Worm (Caenorhabditis elegans) whole organism, midembryonic: ENCODE data around the gene C15F1.1.

Experiments
- T22C8.4 ChIP-seq: fragments of 200-800 bp; sonication (Bioruptor generic); IDR thresholded peaks from 2 replicates; pipeline ENCODE4 v1.3.6; 2022; ENCODE audit warnings: missing genetic modification characterization, missing compliant biosample characterization
- cog-1 ChIP-seq: sonication (generic microtip); optimal IDR thresholded peaks from 2 replicates; lab custom pipeline; 2016; ENCODE audit warnings: missing genetic modification characterization, missing compliant biosample characterization
- flt-1 ChIP-seq: fragments of 200-800 bp; sonication (Bioruptor generic); IDR thresholded peaks from 2 replicates; pipeline ENCODE4 v1.3.6; 2022; ENCODE audit warnings: missing genetic modification characterization, missing compliant biosample characterization
- klf-2 ChIP-seq: fragments of 200-800 bp; sonication (Bioruptor generic); conservative IDR thresholded peaks from 2 replicates; pipeline ENCODE4 v1.3.6; 2022; ENCODE audit warnings: missing genetic modification reagents, missing genetic modification characterization, missing compliant biosample characterization
- med-1 ChIP-seq: sonication (generic microtip); optimal IDR thresholded peaks from 2 replicates; lab custom pipeline; 2017; ENCODE audit warnings: missing genetic modification characterization, mild to moderate bottlenecking, missing compliant biosample characterization, antibody characterized with exemption, missing genetic modification reagents; ENCODE audit not compliant: insufficient read depth
- ref-1 ChIP-seq: fragments of 200-800 bp; sonication (Bioruptor generic); conservative IDR thresholded peaks from 2 replicates; pipeline ENCODE4 v1.3.6; 2022; ENCODE audit warnings: missing genetic modification reagents, missing genetic modification characterization, missing compliant biosample characterization
- tab-1 ChIP-seq: fragments of 200-800 bp; sonication (Bioruptor generic); IDR thresholded peaks from 2 replicates; pipeline ENCODE4 v1.3.6; 2022; ENCODE audit warnings: missing genetic modification characterization, missing compliant biosample characterization
- ztf-23 ChIP-seq: fragments of 200-800 bp; sonication (Bioruptor generic); IDR thresholded peaks from 2 replicates; pipeline ENCODE4 v1.3.6; 2022; ENCODE audit warnings: missing genetic modification reagents, missing genetic modification characterization, missing compliant biosample characterization
- ztf-29 ChIP-seq: fragments of 200-800 bp; sonication (Bioruptor generic); IDR thresholded peaks from 2 replicates; pipeline ENCODE4 v1.3.6; 2022; ENCODE audit warnings: missing genetic modification reagents, missing genetic modification characterization, missing compliant biosample characterization

The C15F1.1 gene

ce11 chrII:6989830-6990287 is at the start of gene C15F1.1:
C15F1.1 (plus strand) TSS chrII:6989880.
- TF ChIP-seq T22C8.4 = no peak
- no peak for TF ChIP-seq tab-1 (GFP tag; lab: Robert Waterston, UW)
- TF ChIP-seq med-1 (GFP tag; lab: Kevin White, UChicago) = no peak
- no peak for TF ChIP-seq ztf-29 (GFP tag; lab: Robert Waterston, UW)
- TF ChIP-seq cog-1 (tag; lab: Kevin White, UChicago) = no peak
- no peak for TF ChIP-seq flt-1
- no peak for TF ChIP-seq ztf-23
- TF ChIP-seq ref-1 (GFP tag; lab: Robert Waterston, UW) = no peak
- TF ChIP-seq klf-2 (GFP tag; lab: Robert Waterston, UW) = no peak

- TF ChIP-seq tab-1 (GFP tag; lab: Robert Waterston, UW) = no peak
- TF ChIP-seq flt-1 = no peak
- TF ChIP-seq ref-1 (GFP tag; lab: Robert Waterston, UW) = no peak
- no peak for TF ChIP-seq med-1 (GFP tag; lab: Kevin White, UChicago)
- TF ChIP-seq cog-1 (tag; lab: Kevin White, UChicago) = no peak
- no peak for TF ChIP-seq ztf-23
- no peak for TF ChIP-seq ztf-29 (GFP tag; lab: Robert Waterston, UW)
- no peak for TF ChIP-seq klf-2 (GFP tag; lab: Robert Waterston, UW)
- TF ChIP-seq T22C8.4 = no peak
Observed at ce11 chrII:6940726-6941230, 48.9 kb upstream of the C15F1.1 start.

- TF ChIP-seq flt-1 (no peak), ztf-23 (no peak), ztf-29 (GFP tag; lab: Robert Waterston, UW) (no peak), ref-1 (GFP tag; lab: Robert Waterston, UW) (no peak), med-1 (GFP tag; lab: Kevin White, UChicago) (no peak)
Observed at ce11 chrII:6941520-6941919, 48.2 kb upstream of the C15F1.1 start.

- no peak for TF ChIP-seq ref-1 (GFP tag; lab: Robert Waterston, UW)
- peak; percentile 64 for TF ChIP-seq cog-1 (tag; lab: Kevin White, UChicago)
- 0 out of 2 replicates have a peak, but pooled peaks have one; percentile 54 for TF ChIP-seq ztf-29 (GFP tag; lab: Robert Waterston, UW)
- peak; percentile 46; the same call in 1 of the 2 replicates for TF ChIP-seq T22C8.4
- 0 out of 2 replicates have a peak, but pooled peaks have one; percentile 21 for TF ChIP-seq ztf-23
- 0 out of 2 replicates have a peak, but pooled peaks have one; percentile 12 for TF ChIP-seq tab-1 (GFP tag; lab: Robert Waterston, UW)
Observed at ce11 chrII:6943299-6944051, 46.2 kb upstream of the C15F1.1 start.

ce11 chrII:6951250-6951806 is 38.4 kb upstream of the C15F1.1 start, which contains the start of the genes malt-1 and ceh-38:
malt-1 (minus strand) TSS chrII:6951300.
ceh-38 (plus strand) TSS chrII:6951526.
- TF ChIP-seq cog-1 (tag; lab: Kevin White, UChicago) (peak; percentile 91), ref-1 (GFP tag; lab: Robert Waterston, UW) (no peak), klf-2 (GFP tag; lab: Robert Waterston, UW) (no peak), ztf-29 (GFP tag; lab: Robert Waterston, UW) (no peak), flt-1 (peak; percentile 70; the same call in 1 of the 2 replicates), tab-1 (GFP tag; lab: Robert Waterston, UW) (no peak), T22C8.4 (peak; percentile 100)

ce11 chrII:6955084-6955697 is 34.5 kb upstream of the C15F1.1 start:
- no peak for TF ChIP-seq ref-1 (GFP tag; lab: Robert Waterston, UW)
- TF ChIP-seq T22C8.4 = no peak
- TF ChIP-seq klf-2 (GFP tag; lab: Robert Waterston, UW) = no peak
- TF ChIP-seq ztf-23 = no peak
- TF ChIP-seq flt-1 = no peak
- TF ChIP-seq ztf-29 (GFP tag; lab: Robert Waterston, UW) = no peak
- TF ChIP-seq med-1 (GFP tag; lab: Kevin White, UChicago) = no peak
- TF ChIP-seq tab-1 (GFP tag; lab: Robert Waterston, UW) = no peak
- no peak for TF ChIP-seq cog-1 (tag; lab: Kevin White, UChicago)

- no peak for TF ChIP-seq tab-1 (GFP tag; lab: Robert Waterston, UW)
- no peak for TF ChIP-seq med-1 (GFP tag; lab: Kevin White, UChicago)
- TF ChIP-seq T22C8.4 = no peak
- TF ChIP-seq ztf-29 (GFP tag; lab: Robert Waterston, UW) = no peak
- no peak for TF ChIP-seq ztf-23
- no peak for TF ChIP-seq ref-1 (GFP tag; lab: Robert Waterston, UW)
- no peak for TF ChIP-seq cog-1 (tag; lab: Kevin White, UChicago)
- TF ChIP-seq flt-1 = no peak
Observed at ce11 chrII:6958136-6958535, 31.5 kb upstream of the C15F1.1 start.

- TF ChIP-seq ref-1 (GFP tag; lab: Robert Waterston, UW) (no peak), ztf-29 (GFP tag; lab: Robert Waterston, UW) (no peak), klf-2 (GFP tag; lab: Robert Waterston, UW) (no peak), tab-1 (GFP tag; lab: Robert Waterston, UW) (no peak), flt-1 (no peak), ztf-23 (no peak), med-1 (GFP tag; lab: Kevin White, UChicago) (no peak), cog-1 (tag; lab: Kevin White, UChicago) (no peak), T22C8.4 (no peak)
Observed at ce11 chrII:6965573-6965972, 24.1 kb upstream of the C15F1.1 start, which contains the start of gene tra-2. tra-2 (minus strand) TSS chrII:6965673.

ce11 chrII:6967618-6968017 is 22.1 kb upstream of the C15F1.1 start, which contains the start of gene eif-2Bgamma:
eif-2Bgamma (minus strand) TSS chrII:6967648.
- TF ChIP-seq cog-1 (tag; lab: Kevin White, UChicago) = no peak
- no peak for TF ChIP-seq klf-2 (GFP tag; lab: Robert Waterston, UW)
- TF ChIP-seq med-1 (GFP tag; lab: Kevin White, UChicago) = no peak
- TF ChIP-seq ztf-29 (GFP tag; lab: Robert Waterston, UW) = no peak
